Worm (Caenorhabditis elegans) whole organism, L4/young adult: ENCODE results near the gene ZK742.3.

ENCODE experiments used
- dao-5 ChIP-seq: sonication (generic microtip); optimal IDR thresholded peaks from 2 replicates; lab custom pipeline; 2016; ENCODE audit warnings: missing genotype, missing genetic modification characterization, moderate library complexity, missing compliant biosample characterization
- him-1 ChIP-seq: sonication (generic microtip); optimal IDR thresholded peaks from 2 replicates; lab custom pipeline; 2016; ENCODE audit warnings: missing genotype, missing genetic modification reagents, missing genetic modification characterization, missing compliant biosample characterization

DNA sequence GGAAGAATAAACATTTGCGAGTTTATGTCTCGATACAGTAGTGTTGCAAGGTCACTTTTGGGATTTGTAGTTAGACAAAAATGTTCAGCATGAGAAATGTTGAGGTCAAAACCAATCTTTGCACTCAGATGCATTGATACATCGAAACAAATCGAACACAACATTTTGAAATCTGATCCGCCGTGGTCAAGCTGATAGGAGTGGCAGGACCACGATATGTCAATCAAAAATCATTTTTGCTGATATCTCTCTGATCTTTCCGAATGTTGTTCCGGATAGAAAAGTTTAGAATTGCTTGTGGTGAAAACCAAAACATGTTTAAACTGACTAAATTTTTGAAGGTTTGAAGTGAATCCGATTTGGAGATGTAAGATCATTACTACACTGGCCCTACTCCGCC is 16.1 kb upstream of the ZK742.3 start:
- TF ChIP-seq dao-5 (tag; lab: Kevin White, UChicago) = no peak
- no peak for TF ChIP-seq him-1 (tag; lab: Kevin White, UChicago)
